Worm (Caenorhabditis elegans) whole organism, L4 larva: ENCODE measurements around the gene F14D2.8.

Experiments used
- F49E8.2 ChIP-seq: sonication (generic microtip); optimal IDR thresholded peaks from 2 replicates; lab custom pipeline; 2016; ENCODE audit warnings: missing compliant biosample characterization, mild to moderate bottlenecking, missing genetic modification characterization, borderline replicate concordance
- aly-2 ChIP-seq: sonication (generic microtip); optimal IDR thresholded peaks from 2 replicates; lab custom pipeline; 2018; ENCODE audit warnings: missing biosample characterization, missing genetic modification characterization
- madf-5 ChIP-seq, 2 experiments: fragments of 200-800 bp; sonication (Bioruptor generic); IDR thresholded peaks; 2 replicates each; pipeline ENCODE4 v1.3.6; 2022; ENCODE audit warnings: missing compliant biosample characterization in 2 of 2, missing genetic modification characterization in 2 of 2
- skn-1 ChIP-seq: fragments of 150-350 bp; optimal IDR thresholded peaks from 2 replicates; lab custom pipeline; 2014; ENCODE audit warnings: missing biosample characterization, missing genetic modification characterization

DNA sequence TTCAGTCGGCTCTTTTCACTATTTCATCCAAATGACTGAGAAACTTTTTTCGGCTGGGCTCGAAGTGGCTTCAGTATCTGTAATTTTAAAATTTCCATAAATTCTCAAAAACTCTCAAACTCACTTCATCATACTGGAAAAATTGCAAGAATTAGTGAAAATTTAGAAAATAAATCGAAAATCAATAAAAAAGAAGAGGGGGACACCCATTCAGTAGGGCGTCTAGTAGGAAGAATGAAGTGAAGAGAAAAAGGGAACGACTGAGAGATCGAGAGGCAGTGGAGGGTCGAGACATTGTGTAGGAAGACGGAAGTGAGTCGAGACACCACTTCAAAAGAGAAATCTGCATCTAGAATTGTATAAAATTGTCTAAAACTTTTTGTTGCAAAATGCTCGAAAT is 24.2 kb upstream of the F14D2.8 start:
- TF ChIP-seq madf-5 (GFP tag; IDR thresholded peaks at IDR 0.05; lab: Robert Waterston, UW) (no peak), F49E8.2 (no peak), aly-2 (tag; lab: Kevin White, UChicago) (no peak), skn-1 (tag; lab: Kevin White, UChicago) (no peak)
